Worm (Caenorhabditis elegans) whole organism, L2 larva: ENCODE measurements around the gene phf-30.

ENCODE experiments used
- F13H6.1 ChIP-seq: sonication (generic microtip); optimal IDR thresholded peaks from 2 replicates; lab custom pipeline; 2016; ENCODE audit warnings: missing genetic modification characterization, missing compliant biosample characterization
- Y55F3AM.14 ChIP-seq: fragments of 200-800 bp; sonication (Bioruptor generic); optimal IDR thresholded peaks from 2 replicates; lab custom pipeline; 2018; ENCODE audit warnings: mild to moderate bottlenecking, missing genetic modification characterization, missing compliant biosample characterization
- ama-1 ChIP-seq: fragments of 150-350 bp; optimal IDR thresholded peaks from 2 replicates; lab custom pipeline; 2018; ENCODE audit warnings: inconsistent platforms
- ceh-82 ChIP-seq: fragments of 150-350 bp; optimal IDR thresholded peaks from 2 replicates; lab custom pipeline; 2014; ENCODE audit warnings: missing biosample characterization, missing genetic modification characterization
- elt-3 ChIP-seq: sonication (generic microtip); optimal IDR thresholded peaks from 2 replicates; lab custom pipeline; 2017; ENCODE audit warnings: missing biosample characterization, missing genetic modification characterization
- lin-13 ChIP-seq: fragments of 150-350 bp; optimal IDR thresholded peaks from 2 replicates; lab custom pipeline; 2014; ENCODE audit warnings: missing biosample characterization, missing genetic modification reagents, missing genetic modification characterization
- nhr-10 ChIP-seq: sonication (generic microtip); optimal IDR thresholded peaks from 2 replicates; lab custom pipeline; 2017; ENCODE audit warnings: missing biosample characterization, missing genetic modification characterization
- nhr-11 ChIP-seq: fragments of 150-350 bp; optimal IDR thresholded peaks from 2 replicates; lab custom pipeline; 2014; ENCODE audit warnings: missing biosample characterization, missing genetic modification characterization
- nhr-237 ChIP-seq: fragments of 150-350 bp; optimal IDR thresholded peaks from 2 replicates; lab custom pipeline; 2014; ENCODE audit warnings: missing biosample characterization, missing genetic modification characterization
- nhr-77 ChIP-seq: fragments of 150-350 bp; optimal IDR thresholded peaks from 2 replicates; lab custom pipeline; 2014; ENCODE audit warnings: missing biosample characterization, missing genetic modification characterization
- unc-62 ChIP-seq: fragments of 150-350 bp; optimal IDR thresholded peaks from 2 replicates; lab custom pipeline; 2014; ENCODE audit warnings: missing biosample characterization, missing genetic modification reagents, missing genetic modification characterization
- zag-1 ChIP-seq: fragments of 150-350 bp; optimal IDR thresholded peaks from 2 replicates; lab custom pipeline; 2014; ENCODE audit warnings: missing biosample characterization, missing genetic modification characterization
- ztf-11 ChIP-seq: sonication (generic microtip); optimal IDR thresholded peaks from 2 replicates; lab custom pipeline; 2017; ENCODE audit warnings: missing biosample characterization, missing genetic modification characterization
- ztf-4 ChIP-seq: fragments of 150-350 bp; optimal IDR thresholded peaks from 2 replicates; lab custom pipeline; 2014; ENCODE audit warnings: missing biosample characterization, missing genetic modification characterization

ce11 chrV:8495965-8496364, 27.1 kb downstream of the phf-30 start:
- TF ChIP-seq F13H6.1 (tag; lab: Kevin White, UChicago) (no peak), ztf-4 (tag; lab: Kevin White, UChicago) (no peak), ztf-11 (no peak), nhr-11 (tag; lab: Kevin White, UChicago) (no peak), elt-3 (tag; lab: Kevin White, UChicago) (no peak), lin-13 (GFP tag; lab: Kevin White, UChicago) (no peak), unc-62 (GFP tag; lab: Kevin White, UChicago) (no peak), ama-1 (no peak), Y55F3AM.14 (GFP tag; lab: Kevin White, UChicago) (no peak), nhr-10 (tag; lab: Kevin White, UChicago) (no peak), zag-1 (no peak), ceh-82 (tag; lab: Kevin White, UChicago) (no peak), nhr-237 (tag; lab: Kevin White, UChicago) (no peak), nhr-77 (no peak)
